Fruit fly (Drosophila melanogaster) whole organism, pupa: ENCODE results near the gene SelG.

Source experiments
- CG13204 ChIP-seq: fragments of 200-800 bp; sonication (Bioruptor generic); optimal IDR thresholded peaks from 2 replicates; lab custom pipeline; 2018; ENCODE audit warnings: missing biosample characterization, mild to moderate bottlenecking, missing genetic modification characterization, moderate library complexity
- CG14655 ChIP-seq: fragments of 200-800 bp; sonication (Bioruptor generic); optimal IDR thresholded peaks from 3 replicates; lab custom pipeline; 2017; ENCODE audit warnings: mild to moderate bottlenecking, missing biosample characterization, missing genetic modification reagents, missing genetic modification characterization
- CG15710 ChIP-seq: fragments of 200-800 bp; sonication (Bioruptor generic); optimal IDR thresholded peaks from 2 replicates; lab custom pipeline; 2018; ENCODE audit warnings: missing biosample characterization, mild to moderate bottlenecking, missing genetic modification characterization, moderate library complexity
- CG17806 ChIP-seq: fragments of 200-800 bp; sonication (Bioruptor generic); optimal IDR thresholded peaks from 2 replicates; lab custom pipeline; 2018; ENCODE audit warnings: missing biosample characterization, mild to moderate bottlenecking, missing genetic modification characterization, moderate library complexity
- CG32121 ChIP-seq: fragments of 200-800 bp; sonication (Bioruptor generic); IDR thresholded peaks from 2 replicates; pipeline ENCODE4 v1.3.6; 2022; ENCODE audit warnings: missing biosample characterization, missing genetic modification characterization
- CG8301 ChIP-seq: fragments of 200-800 bp; sonication (Bioruptor generic); optimal IDR thresholded peaks from 2 replicates; lab custom pipeline; 2018; ENCODE audit warnings: missing biosample characterization, mild to moderate bottlenecking, missing genetic modification characterization
- CG9948 ChIP-seq: fragments of 200-800 bp; sonication (Bioruptor generic); optimal IDR thresholded peaks from 2 replicates; lab custom pipeline; 2018; ENCODE audit warnings: missing biosample characterization, mild to moderate bottlenecking, missing genetic modification characterization, moderate library complexity
- EcR ChIP-seq: fragments of 200-800 bp; sonication (Bioruptor generic); optimal IDR thresholded peaks from 3 replicates; lab custom pipeline; 2019; ENCODE audit warnings: missing biosample characterization, missing genetic modification characterization, mild to moderate bottlenecking, moderate library complexity, missing genetic modification reagents
- Ets98B ChIP-seq: fragments of 200-800 bp; sonication (Bioruptor generic); IDR thresholded peaks from 2 replicates; pipeline ENCODE4 v1.3.6; 2022; ENCODE audit warnings: missing biosample characterization, missing genetic modification characterization
- Pif1A ChIP-seq: fragments of 200-800 bp; sonication (Bioruptor generic); optimal IDR thresholded peaks from 3 replicates; lab custom pipeline; 2016; ENCODE audit warnings: missing biosample characterization, missing genetic modification characterization
- Snoo ChIP-seq: fragments of 200-800 bp; sonication (Bioruptor generic); optimal IDR thresholded peaks from 3 replicates; lab custom pipeline; 2017; ENCODE audit warnings: missing biosample characterization, mild to moderate bottlenecking, missing genetic modification characterization, inconsistent platforms
- fd96Ca ChIP-seq: fragments of 200-800 bp; sonication (Bioruptor generic); IDR thresholded peaks from 3 replicates; pipeline ENCODE4 v1.3.6; 2022; ENCODE audit warnings: missing biosample characterization, missing genetic modification characterization
- gl ChIP-seq: fragments of 200-800 bp; sonication (Bioruptor generic); optimal IDR thresholded peaks from 2 replicates; lab custom pipeline; 2018; ENCODE audit warnings: missing biosample characterization, mild to moderate bottlenecking, missing genetic modification characterization

DNA sequence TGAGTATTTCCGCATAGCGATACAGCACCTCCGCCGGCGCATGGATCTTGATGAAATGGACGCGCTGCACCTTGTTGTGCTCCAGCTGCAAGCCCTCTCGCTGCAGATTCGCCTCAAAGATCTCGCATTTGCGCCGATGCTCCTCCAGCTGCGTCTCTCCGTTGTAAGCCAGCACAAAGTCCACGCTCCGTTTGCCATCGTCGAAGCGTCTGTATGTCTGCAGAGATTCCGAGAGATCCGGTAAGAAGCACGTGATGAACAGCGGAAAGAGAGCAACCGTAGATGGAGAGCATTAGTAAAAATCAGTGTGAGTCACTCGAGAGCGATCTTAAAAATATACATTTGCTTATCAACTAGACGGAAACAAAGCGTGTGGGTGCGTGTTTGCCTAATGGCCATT, 5.4 kb upstream of the SelG start:
- TF ChIP-seq EcR (no peak), CG17806 (tag; lab: Kevin White, UChicago) (no peak), Snoo (tag; lab: Kevin White, UChicago) (no peak), CG9948 (tag; lab: Kevin White, UChicago) (no peak), fd96Ca (GFP tag; lab: Robert Waterston, UW) (no peak), CG14655 (GFP tag; lab: Kevin White, UChicago) (no peak), CG15710 (tag; lab: Kevin White, UChicago) (no peak), CG13204 (GFP tag; lab: Kevin White, UChicago) (no peak), gl (tag; lab: Kevin White, UChicago) (peak; percentile 33), Pif1A (GFP tag; lab: Kevin White, UChicago) (no peak), Ets98B (no peak), CG32121 (no peak), CG8301 (tag; lab: Kevin White, UChicago) (no peak)
